Worm (Caenorhabditis elegans) whole organism, L3 larva: Measurements from ENCODE around the gene dyf-2.

ENCODE experiments used
- R02D3.7 ChIP-seq: fragments of 150-350 bp; optimal IDR thresholded peaks from 2 replicates; lab custom pipeline; 2014; ENCODE audit warnings: missing biosample characterization, missing genetic modification characterization
- ZK546.5 ChIP-seq: sonication (generic microtip); optimal IDR thresholded peaks from 2 replicates; lab custom pipeline; 2017; ENCODE audit warnings: missing biosample characterization, missing genetic modification characterization
- ama-1 ChIP-seq: fragments of 150-350 bp; optimal IDR thresholded peaks from 2 replicates; lab custom pipeline; 2018
- ceh-16 ChIP-seq: sonication (generic microtip); optimal IDR thresholded peaks from 2 replicates; lab custom pipeline; 2017; ENCODE audit warnings: missing biosample characterization, missing genetic modification characterization
- ceh-82 ChIP-seq: fragments of 150-350 bp; optimal IDR thresholded peaks from 2 replicates; lab custom pipeline; 2014; ENCODE audit warnings: missing biosample characterization, missing genetic modification characterization
- ceh-9 ChIP-seq: sonication (generic microtip); optimal IDR thresholded peaks from 2 replicates; lab custom pipeline; 2018; ENCODE audit warnings: missing biosample characterization, missing genetic modification characterization
- daf-12 ChIP-seq: fragments of 150-350 bp; optimal IDR thresholded peaks from 2 replicates; lab custom pipeline; 2014; ENCODE audit warnings: missing biosample characterization, missing genetic modification reagents, missing genetic modification characterization
- egl-27 ChIP-seq: sonication (generic microtip); optimal IDR thresholded peaks from 4 replicates; lab custom pipeline; 2017; ENCODE audit warnings: missing biosample characterization, missing genetic modification reagents, missing genetic modification characterization
- egl-5 ChIP-seq: fragments of 150-350 bp; optimal IDR thresholded peaks from 2 replicates; lab custom pipeline; 2017; ENCODE audit warnings: missing biosample characterization, missing genetic modification reagents, missing genetic modification characterization, inconsistent platforms
- elt-1 ChIP-seq: fragments of 150-350 bp; optimal IDR thresholded peaks from 2 replicates; lab custom pipeline; 2014; ENCODE audit warnings: missing biosample characterization, missing genetic modification characterization
- elt-3 ChIP-seq, 3 experiments: fragments of 150-350 bp in 1 of 3; sonication (generic microtip) in 2 of 3; optimal IDR thresholded peaks; 2 replicates in 2 of 3; 4 replicates in 1 of 3; lab custom pipeline; 2014 to 2017; ENCODE audit warnings: missing biosample characterization in 3 of 3, missing genetic modification characterization in 3 of 3
- eor-1 ChIP-seq, 2 experiments: fragments of 150-350 bp; optimal IDR thresholded peaks; 2 replicates each; lab custom pipeline; 2014 to 2018; ENCODE audit warnings: missing biosample characterization in 2 of 2, missing genetic modification characterization in 2 of 2
- fkh-10 ChIP-seq: sonication (generic microtip); optimal IDR thresholded peaks from 2 replicates; lab custom pipeline; 2017; ENCODE audit warnings: missing biosample characterization, missing genetic modification reagents, missing genetic modification characterization
- fkh-2 ChIP-seq: fragments of 150-350 bp; optimal IDR thresholded peaks from 2 replicates; lab custom pipeline; 2014; ENCODE audit warnings: missing biosample characterization, missing genetic modification reagents, missing genetic modification characterization
- fos-1 ChIP-seq: fragments of 150-350 bp; optimal IDR thresholded peaks from 2 replicates; lab custom pipeline; 2014; ENCODE audit warnings: missing biosample characterization, missing genetic modification characterization
- hmg-11 ChIP-seq: sonication (generic microtip); optimal IDR thresholded peaks from 2 replicates; lab custom pipeline; 2016; ENCODE audit warnings: missing genetic modification characterization, missing compliant biosample characterization
- jun-1 ChIP-seq: fragments of 150-350 bp; optimal IDR thresholded peaks from 2 replicates; lab custom pipeline; 2014; ENCODE audit warnings: missing biosample characterization, missing genetic modification reagents, missing genetic modification characterization
- lin-39 ChIP-seq: fragments of 150-350 bp; optimal IDR thresholded peaks from 2 replicates; lab custom pipeline; 2018; ENCODE audit warnings: missing biosample characterization, missing genetic modification reagents, missing genetic modification characterization
- lsy-12 ChIP-seq: sonication (generic microtip); optimal IDR thresholded peaks from 2 replicates; lab custom pipeline; 2016; ENCODE audit warnings: mild to moderate bottlenecking, missing genetic modification characterization, missing compliant biosample characterization
- mdl-1 ChIP-seq: fragments of 150-350 bp; optimal IDR thresholded peaks from 2 replicates; lab custom pipeline; 2014; ENCODE audit warnings: missing biosample characterization, missing genetic modification characterization
- mml-1 ChIP-seq: fragments of 150-350 bp; sonication (generic microtip); optimal IDR thresholded peaks from 3 replicates; lab custom pipeline; 2014; ENCODE audit warnings: missing biosample characterization, missing genetic modification characterization
- nfya-1 ChIP-seq: sonication (generic microtip); optimal IDR thresholded peaks from 2 replicates; lab custom pipeline; 2017; ENCODE audit warnings: missing genetic modification characterization, mild to moderate bottlenecking, missing compliant biosample characterization, antibody characterized with exemption, moderate library complexity; ENCODE audit not compliant: insufficient read depth
- nhr-12 ChIP-seq: fragments of 150-350 bp; optimal IDR thresholded peaks from 2 replicates; lab custom pipeline; 2014; ENCODE audit warnings: missing biosample characterization, missing genetic modification characterization
- nhr-23 ChIP-seq: fragments of 150-350 bp; optimal IDR thresholded peaks from 2 replicates; lab custom pipeline; 2014; ENCODE audit warnings: missing biosample characterization, missing genetic modification reagents, missing genetic modification characterization
- nhr-237 ChIP-seq: fragments of 150-350 bp; optimal IDR thresholded peaks from 2 replicates; lab custom pipeline; 2014; ENCODE audit warnings: missing biosample characterization, missing genetic modification characterization
- nhr-25 ChIP-seq: sonication (generic microtip); optimal IDR thresholded peaks from 2 replicates; lab custom pipeline; 2017; ENCODE audit warnings: missing biosample characterization, missing genetic modification characterization
- nhr-28 ChIP-seq: fragments of 150-350 bp; optimal IDR thresholded peaks from 2 replicates; lab custom pipeline; 2014; ENCODE audit warnings: missing biosample characterization, missing genetic modification characterization
- nhr-43 ChIP-seq: sonication (generic microtip); optimal IDR thresholded peaks from 2 replicates; lab custom pipeline; 2016; ENCODE audit warnings: mild to moderate bottlenecking, missing genetic modification characterization, missing compliant biosample characterization; ENCODE audit not compliant: poor library complexity, severe bottlenecking
- nhr-67 ChIP-seq: fragments of 150-350 bp; optimal IDR thresholded peaks from 2 replicates; lab custom pipeline; 2014; ENCODE audit warnings: missing biosample characterization, missing genetic modification characterization
- nhr-77 ChIP-seq: fragments of 150-350 bp; optimal IDR thresholded peaks from 2 replicates; lab custom pipeline; 2014; ENCODE audit warnings: missing biosample characterization, missing genetic modification characterization
- pha-4 ChIP-seq: fragments of 150-350 bp; optimal IDR thresholded peaks from 2 replicates; lab custom pipeline; 2014; ENCODE audit warnings: missing biosample characterization, missing genetic modification reagents, missing genetic modification characterization
- pqm-1 ChIP-seq: fragments of 150-350 bp; optimal IDR thresholded peaks from 2 replicates; lab custom pipeline; 2017; ENCODE audit warnings: missing biosample characterization, missing genetic modification characterization, inconsistent platforms
- sea-2 ChIP-seq: fragments of 150-350 bp; sonication (generic microtip); optimal IDR thresholded peaks from 4 replicates; lab custom pipeline; 2014; ENCODE audit warnings: missing biosample characterization, missing genetic modification reagents, missing genetic modification characterization
- skn-1 ChIP-seq: fragments of 150-350 bp; optimal IDR thresholded peaks from 2 replicates; lab custom pipeline; 2014; ENCODE audit warnings: missing biosample characterization, missing genetic modification characterization
- snpc-4 ChIP-seq: fragments of 150-350 bp; optimal IDR thresholded peaks from 2 replicates; lab custom pipeline; 2014; ENCODE audit warnings: missing biosample characterization, missing genetic modification characterization
- tbx-2 ChIP-seq: sonication (generic microtip); optimal IDR thresholded peaks from 2 replicates; lab custom pipeline; 2016; ENCODE audit warnings: mild to moderate bottlenecking, missing genetic modification characterization, missing compliant biosample characterization
- unc-39 ChIP-seq: sonication (generic microtip); optimal IDR thresholded peaks from 4 replicates; lab custom pipeline; 2017; ENCODE audit warnings: missing biosample characterization, missing genetic modification characterization
- unc-62 ChIP-seq: fragments of 150-350 bp; sonication (generic microtip); optimal IDR thresholded peaks from 4 replicates; lab custom pipeline; 2014; ENCODE audit warnings: missing biosample characterization, missing genetic modification reagents, missing genetic modification characterization
- zag-1 ChIP-seq: fragments of 150-350 bp; optimal IDR thresholded peaks from 2 replicates; lab custom pipeline; 2014; ENCODE audit warnings: missing biosample characterization, missing genetic modification characterization
- ztf-11 ChIP-seq: fragments of 150-350 bp; optimal IDR thresholded peaks from 2 replicates; lab custom pipeline; 2014; ENCODE audit warnings: missing biosample characterization, missing genetic modification characterization

Gene dyf-2

ce11 chrIII:13729760-13730159, 43.5 kb upstream of the dyf-2 start:
- TF ChIP-seq unc-39 (tag; lab: Kevin White, UChicago): no peak
- TF ChIP-seq, all 47 proteins: peak for 0

- TF ChIP-seq nfya-1 (no peak), nhr-12 (tag; lab: Kevin White, UChicago) (no peak), nhr-43 (tag; lab: Kevin White, UChicago) (peak; percentile 32), mdl-1 (tag; lab: Kevin White, UChicago) (no peak), nhr-77 (tag; lab: Kevin White, UChicago) (no peak), ama-1 (peak; percentile 22), hmg-11 (tag; lab: Kevin White, UChicago) (no peak), fkh-10 (GFP tag; lab: Kevin White, UChicago) (no peak), nhr-25 (no peak), ceh-9 (no peak), ZK546.5 (tag; lab: Kevin White, UChicago) (no peak), pha-4 (tag; lab: Kevin White, UChicago) (no peak), lsy-12 (tag; lab: Kevin White, UChicago) (peak; percentile 26), pqm-1 (tag; lab: Kevin White, UChicago) (no peak), sea-2 (no peak), daf-12 (tag; lab: Kevin White, UChicago) (no peak), nhr-67 (tag; lab: Kevin White, UChicago) (no peak), nhr-23 (peak; percentile 64), unc-62 (GFP tag; lab: Kevin White, UChicago) (no peak), nhr-237 (no peak), fkh-2 (tag; lab: Kevin White, UChicago) (no peak), skn-1 (tag; lab: Kevin White, UChicago) (no peak), elt-1 (tag; lab: Kevin White, UChicago) (no peak), ztf-11 (no peak), fos-1 (tag; lab: Kevin White, UChicago) (no peak), ceh-82 (no peak), egl-27 (tag; lab: Kevin White, UChicago) (no peak), R02D3.7 (no peak)
Observed at ce11 chrIII:13724018-13724892, 38.0 kb upstream of the dyf-2 start.

ce11 chrIII:13722387-13723122, 36.3 kb upstream of the dyf-2 start:
- TF ChIP-seq egl-5 (no peak), ceh-82 (no peak), ama-1 (peak; percentile 46)
- TF ChIP-seq, all 47 proteins: peak for 1

ce11 chrIII:13721944-13722343, 35.7 kb upstream of the dyf-2 start:
- peak; percentile 0 for TF ChIP-seq pha-4 (tag; lab: Kevin White, UChicago)
- no peak for TF ChIP-seq pqm-1 (tag; lab: Kevin White, UChicago)
- no peak for TF ChIP-seq elt-1 (tag; lab: Kevin White, UChicago)
- TF ChIP-seq ceh-82: no peak

ce11 chrIII:13721066-13721465, 34.8 kb upstream of the dyf-2 start:
- TF ChIP-seq ceh-9 (no peak), ZK546.5 (tag; lab: Kevin White, UChicago) (no peak), sea-2 (no peak), unc-39 (tag; lab: Kevin White, UChicago) (no peak), jun-1 (tag; lab: Kevin White, UChicago) (no peak), eor-1 (tag; optimal IDR thresholded peaks at IDR 0.05; lab: Kevin White, UChicago) (no peak), nhr-28 (no peak), pqm-1 (tag; lab: Kevin White, UChicago) (no peak), ceh-16 (no peak), zag-1 (tag; lab: Kevin White, UChicago) (no peak), mml-1 (tag; lab: Kevin White, UChicago) (no peak), lin-39 (tag; lab: Kevin White, UChicago) (peak; percentile 74), fos-1 (tag; lab: Kevin White, UChicago) (no peak), nhr-12 (tag; lab: Kevin White, UChicago) (no peak), egl-5 (no peak), fkh-10 (GFP tag; lab: Kevin White, UChicago) (no peak), ama-1 (peak; percentile 38), nhr-25 (peak; percentile 52), nhr-67 (tag; lab: Kevin White, UChicago) (no peak), tbx-2 (tag; lab: Kevin White, UChicago) (no peak), fkh-2 (tag; lab: Kevin White, UChicago) (no peak), nhr-43 (tag; lab: Kevin White, UChicago) (no peak), nhr-23 (peak; percentile 84), elt-3 (tag; optimal IDR thresholded peaks at IDR 0.05; lab: Kevin White, UChicago) (no peak), snpc-4 (tag; lab: Kevin White, UChicago) (no peak), egl-27 (tag; lab: Kevin White, UChicago) (no peak), R02D3.7 (no peak), daf-12 (tag; lab: Kevin White, UChicago) (no peak), nhr-77 (tag; lab: Kevin White, UChicago) (no peak)
